Fruit fly (Drosophila melanogaster): ENCODE data around the gene cup.

- TF ChIP-seq CG15710 (tag; optimal IDR thresholded peaks at IDR 0.05) (peak; percentile 93), CG9948 (tag; optimal IDR thresholded peaks at IDR 0.05) (peak; percentile 92), CG13204 (GFP tag; optimal IDR thresholded peaks at IDR 0.05) (no peak)
Observed at dm6 chr2L:6648163-6648628, 15.3 kb upstream of the cup start.
